Worm (Caenorhabditis elegans) whole organism, midembryonic: Measurements from ENCODE around the gene npp-16.

Experiments
- T22C8.4 ChIP-seq: fragments of 200-800 bp; sonication (Bioruptor generic); IDR thresholded peaks from 2 replicates; pipeline ENCODE4 v1.3.6; 2022; ENCODE audit warnings: missing genetic modification characterization, missing compliant biosample characterization
- cog-1 ChIP-seq: sonication (generic microtip); optimal IDR thresholded peaks from 2 replicates; lab custom pipeline; 2016; ENCODE audit warnings: missing genetic modification characterization, missing compliant biosample characterization
- flt-1 ChIP-seq: fragments of 200-800 bp; sonication (Bioruptor generic); IDR thresholded peaks from 2 replicates; pipeline ENCODE4 v1.3.6; 2022; ENCODE audit warnings: missing genetic modification characterization, missing compliant biosample characterization
- klf-2 ChIP-seq: fragments of 200-800 bp; sonication (Bioruptor generic); conservative IDR thresholded peaks from 2 replicates; pipeline ENCODE4 v1.3.6; 2022; ENCODE audit warnings: missing genetic modification reagents, missing genetic modification characterization, missing compliant biosample characterization
- med-1 ChIP-seq: sonication (generic microtip); optimal IDR thresholded peaks from 2 replicates; lab custom pipeline; 2017; ENCODE audit warnings: missing genetic modification characterization, mild to moderate bottlenecking, missing compliant biosample characterization, antibody characterized with exemption, missing genetic modification reagents; ENCODE audit not compliant: insufficient read depth
- ref-1 ChIP-seq: fragments of 200-800 bp; sonication (Bioruptor generic); conservative IDR thresholded peaks from 2 replicates; pipeline ENCODE4 v1.3.6; 2022; ENCODE audit warnings: missing genetic modification reagents, missing genetic modification characterization, missing compliant biosample characterization
- tab-1 ChIP-seq: fragments of 200-800 bp; sonication (Bioruptor generic); IDR thresholded peaks from 2 replicates; pipeline ENCODE4 v1.3.6; 2022; ENCODE audit warnings: missing genetic modification characterization, missing compliant biosample characterization
- ztf-23 ChIP-seq: fragments of 200-800 bp; sonication (Bioruptor generic); IDR thresholded peaks from 2 replicates; pipeline ENCODE4 v1.3.6; 2022; ENCODE audit warnings: missing genetic modification reagents, missing genetic modification characterization, missing compliant biosample characterization
- ztf-29 ChIP-seq: fragments of 200-800 bp; sonication (Bioruptor generic); IDR thresholded peaks from 2 replicates; pipeline ENCODE4 v1.3.6; 2022; ENCODE audit warnings: missing genetic modification reagents, missing genetic modification characterization, missing compliant biosample characterization

npp-16 gene

DNA sequence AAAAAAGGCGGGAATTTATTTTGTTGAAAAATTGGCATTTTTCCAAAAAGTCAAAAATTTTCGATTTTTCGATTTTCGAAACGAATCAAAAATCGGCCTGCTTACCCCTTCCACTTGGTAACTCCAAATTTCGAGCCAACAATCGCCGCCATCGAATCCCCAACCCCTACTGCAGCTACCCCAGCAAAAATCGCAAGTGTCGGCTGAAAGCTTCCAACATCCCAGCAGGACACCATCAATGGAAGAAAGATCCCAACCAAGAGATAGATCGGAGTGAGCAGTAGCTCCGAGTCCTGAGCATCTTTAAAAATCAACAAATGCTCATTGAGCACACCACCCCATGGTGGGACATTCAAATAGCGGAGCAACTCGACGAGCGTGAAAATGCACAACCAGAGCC lies 15.2 kb downstream of the npp-16 start:
- TF ChIP-seq flt-1 (GFP tag; lab: Robert Waterston, UW) (no peak), tab-1 (GFP tag; lab: Robert Waterston, UW) (no peak), med-1 (no peak)

DNA sequence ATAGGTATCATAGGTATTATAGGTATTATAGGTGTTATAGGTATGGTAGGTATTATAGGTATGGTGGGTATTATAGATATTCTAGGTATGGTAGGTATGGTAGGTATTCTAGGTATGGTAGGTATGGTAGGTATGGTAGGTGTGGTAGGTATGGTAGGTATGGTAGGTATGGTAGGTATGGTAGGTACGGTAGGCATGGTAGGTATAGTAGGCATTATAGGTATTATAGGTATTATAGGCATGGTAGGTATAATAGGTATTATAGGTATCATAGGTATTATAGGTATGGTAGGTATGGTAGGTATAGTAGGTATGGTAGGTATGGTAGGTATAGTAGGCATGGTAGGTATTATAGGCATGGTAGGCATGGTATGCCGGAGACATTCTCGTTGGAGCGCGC lies 16.2 kb downstream of the npp-16 start:
- no peak for TF ChIP-seq med-1
- no peak for TF ChIP-seq flt-1 (GFP tag; lab: Robert Waterston, UW)
- peak; percentile 42; the same call in 1 of the 2 replicates for TF ChIP-seq ref-1 (GFP tag; lab: Robert Waterston, UW)
- peak; percentile 52; the same call in 1 of the 2 replicates for TF ChIP-seq klf-2 (GFP tag; lab: Robert Waterston, UW)

DNA sequence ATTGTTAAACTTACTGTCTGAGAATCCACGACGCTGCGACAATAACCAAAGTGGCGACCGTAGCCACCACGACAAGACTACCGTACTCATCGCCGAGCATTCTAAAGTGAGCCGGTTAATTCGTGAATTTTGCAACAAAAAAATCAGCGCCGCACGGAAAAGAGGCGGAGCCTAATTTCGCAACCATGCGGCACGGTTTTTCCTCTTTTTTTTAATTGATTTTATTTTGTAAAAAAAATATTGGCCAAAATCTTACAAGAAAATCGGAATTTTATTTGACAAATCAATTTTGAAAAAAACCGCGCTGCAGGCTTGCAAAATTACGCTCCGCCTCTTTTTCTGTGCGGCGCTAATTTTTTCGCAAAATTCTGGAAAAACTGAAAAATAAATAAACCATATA lies 17.8 kb downstream of the npp-16 start, which contains the start of gene dolk-1:
TSS of gene dolk-1 (minus strand) at position 101 of the 400 bp plus-strand sequence.
- TF ChIP-seq med-1 (no peak), flt-1 (GFP tag; lab: Robert Waterston, UW) (0 out of 2 replicates have a peak, but pooled peaks have one; percentile 38)

DNA sequence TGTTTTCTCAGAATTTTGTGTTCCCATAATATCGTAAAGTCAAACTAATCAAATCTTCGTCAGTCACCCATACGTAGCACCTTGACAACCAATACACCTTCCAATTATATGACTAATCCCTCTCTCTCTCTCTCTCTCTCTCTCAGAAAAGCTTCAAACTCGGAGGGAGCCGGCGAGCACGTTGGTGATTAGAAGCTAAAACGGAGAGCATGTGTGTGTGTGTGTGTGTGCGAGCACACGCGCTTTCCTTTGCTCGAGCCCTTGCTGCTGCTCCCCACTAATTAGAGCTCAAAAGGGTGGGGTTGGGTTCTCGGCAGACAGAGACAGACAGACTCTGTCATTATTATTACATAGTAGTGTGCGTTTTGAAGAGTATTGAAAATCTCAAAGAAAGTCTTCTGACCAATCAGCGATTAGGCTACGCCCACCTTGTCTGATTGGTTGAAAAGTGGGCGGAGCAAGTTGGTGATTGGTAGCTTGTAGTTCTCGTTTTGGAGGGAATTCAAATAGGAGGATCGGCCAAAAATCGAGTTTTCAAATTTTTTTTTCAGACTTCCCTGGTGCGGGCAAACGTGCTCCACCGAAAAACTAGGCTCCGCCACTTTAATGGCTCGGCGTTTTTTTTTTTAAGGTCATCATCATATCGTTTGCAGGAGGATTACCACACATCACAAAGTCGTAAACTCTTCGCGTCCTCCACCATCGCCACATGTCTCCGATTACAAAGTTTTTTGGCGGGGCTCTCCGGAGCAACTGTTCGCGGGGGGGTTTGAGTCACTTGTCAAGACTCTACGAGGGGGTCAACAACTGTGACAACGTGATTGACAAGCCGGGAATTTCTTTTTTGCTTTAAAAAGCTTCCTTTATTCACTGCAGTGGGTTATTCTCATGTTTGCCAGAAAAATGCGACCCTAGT lies 19.6 kb downstream of the npp-16 start:
- no peak for TF ChIP-seq ztf-23 (GFP tag; lab: Robert Waterston, UW)
- no peak for TF ChIP-seq T22C8.4
- TF ChIP-seq ref-1 (GFP tag; lab: Robert Waterston, UW), result no peak
- TF ChIP-seq cog-1 (tag; lab: Kevin White, UChicago), result no peak
- TF ChIP-seq ztf-29 (GFP tag; lab: Robert Waterston, UW), result no peak
- no peak for TF ChIP-seq tab-1 (GFP tag; lab: Robert Waterston, UW)
- no peak for TF ChIP-seq flt-1 (GFP tag; lab: Robert Waterston, UW)
- TF ChIP-seq klf-2 (GFP tag; lab: Robert Waterston, UW), result no peak
- no peak for TF ChIP-seq med-1

DNA sequence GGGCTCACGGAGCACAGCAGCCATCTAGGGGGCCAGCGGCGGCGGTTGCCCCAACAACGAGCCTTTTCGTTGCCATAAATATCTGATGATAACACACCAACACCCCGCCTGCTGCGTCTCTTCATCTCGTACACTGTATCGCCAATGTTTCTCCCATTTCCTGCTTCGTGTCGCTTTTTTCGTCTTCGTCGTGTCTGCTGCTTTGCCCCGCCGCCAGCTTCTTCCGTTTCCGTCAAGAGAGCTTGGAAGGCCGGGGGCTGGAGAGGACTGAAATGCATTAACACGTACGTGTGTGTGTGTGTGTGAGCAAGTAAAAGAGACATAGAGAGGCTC lies 20.2 kb downstream of the npp-16 start:
- TF ChIP-seq flt-1 (GFP tag; lab: Robert Waterston, UW) (peak; percentile 51; the same call in 1 of the 2 replicates), med-1 (no peak), klf-2 (GFP tag; lab: Robert Waterston, UW) (no peak)

DNA sequence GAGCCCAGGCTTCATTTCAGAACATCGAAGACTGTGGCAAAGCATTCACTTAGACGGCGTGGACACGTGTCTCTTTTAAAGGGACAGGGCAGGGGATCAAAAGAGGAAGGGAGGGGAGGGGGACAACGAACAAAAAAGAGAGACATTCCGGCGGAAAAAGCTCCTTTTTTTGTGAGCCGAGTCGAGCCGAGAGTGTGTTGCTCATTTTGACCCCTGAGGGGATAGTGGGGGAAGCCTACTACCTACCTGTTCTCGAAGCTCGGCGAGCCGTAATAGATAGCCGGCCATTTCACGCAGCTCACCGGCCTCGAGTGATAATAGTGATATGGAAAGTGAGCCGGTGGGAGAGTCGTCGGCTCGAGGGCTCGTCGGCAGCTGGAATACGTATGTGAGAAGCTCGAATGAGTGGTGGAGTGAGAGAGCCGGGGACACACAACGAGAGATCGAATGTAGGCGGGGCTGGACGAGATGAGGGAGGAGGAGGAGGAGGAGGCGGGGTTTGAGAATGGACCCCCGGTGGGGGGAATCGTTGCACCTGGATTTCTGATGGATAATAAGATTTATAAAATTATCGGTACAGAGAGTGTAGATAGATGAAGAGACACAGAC lies 21.0 kb downstream of the npp-16 start:
- TF ChIP-seq ztf-23 (GFP tag; lab: Robert Waterston, UW), result no peak
- TF ChIP-seq klf-2 (GFP tag; lab: Robert Waterston, UW), result peak; percentile 15; the same call in 1 of the 2 replicates

DNA sequence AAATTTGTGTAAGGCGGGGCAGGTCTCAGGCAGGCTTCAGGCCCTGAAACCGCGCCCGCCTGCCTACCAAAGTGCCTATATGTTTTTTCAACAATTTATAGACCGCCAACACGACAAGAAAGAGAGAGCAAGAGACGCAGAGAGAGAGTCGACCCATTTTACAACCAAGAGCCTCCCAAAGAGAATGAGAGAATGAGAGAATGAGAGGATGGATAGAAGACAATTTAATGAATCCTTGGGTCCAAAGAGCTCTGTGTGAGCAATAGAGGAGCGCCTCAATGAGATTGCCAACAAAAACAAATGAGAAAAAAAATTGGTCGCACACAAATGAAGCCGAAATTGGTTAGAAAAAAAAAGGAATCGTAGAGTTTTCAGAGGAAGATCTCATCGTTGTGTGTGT lies 22.2 kb downstream of the npp-16 start:
- TF ChIP-seq ztf-23 (GFP tag; lab: Robert Waterston, UW) (no peak), med-1 (no peak), flt-1 (GFP tag; lab: Robert Waterston, UW) (no peak), tab-1 (GFP tag; lab: Robert Waterston, UW) (no peak), ref-1 (GFP tag; lab: Robert Waterston, UW) (no peak), klf-2 (GFP tag; lab: Robert Waterston, UW) (no peak), T22C8.4 (no peak), cog-1 (tag; lab: Kevin White, UChicago) (no peak), ztf-29 (GFP tag; lab: Robert Waterston, UW) (no peak)

DNA sequence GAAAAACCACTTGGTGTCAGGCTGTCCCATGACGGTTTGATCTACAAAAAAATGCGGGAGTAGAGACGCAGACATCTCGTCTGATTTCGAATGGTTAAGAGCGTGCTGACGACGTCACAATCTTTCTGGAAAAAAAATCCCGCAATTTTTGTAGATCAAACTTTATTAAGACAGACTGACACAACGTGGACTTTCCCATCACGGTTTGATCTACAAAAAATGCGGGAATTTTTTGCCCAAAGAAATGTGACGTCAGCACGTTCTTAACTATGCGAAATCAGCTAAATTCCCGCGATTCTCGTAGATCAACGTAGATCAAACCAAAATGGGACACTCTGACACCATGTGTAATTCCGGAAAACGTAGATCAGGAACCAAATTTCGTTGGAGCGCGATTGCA lies 22.8 kb downstream of the npp-16 start:
- TF ChIP-seq ztf-29 (GFP tag; lab: Robert Waterston, UW) (no peak), tab-1 (GFP tag; lab: Robert Waterston, UW) (no peak), klf-2 (GFP tag; lab: Robert Waterston, UW) (no peak), med-1 (no peak), T22C8.4 (no peak), cog-1 (tag; lab: Kevin White, UChicago) (no peak), flt-1 (GFP tag; lab: Robert Waterston, UW) (no peak), ref-1 (GFP tag; lab: Robert Waterston, UW) (no peak), ztf-23 (GFP tag; lab: Robert Waterston, UW) (no peak)

DNA sequence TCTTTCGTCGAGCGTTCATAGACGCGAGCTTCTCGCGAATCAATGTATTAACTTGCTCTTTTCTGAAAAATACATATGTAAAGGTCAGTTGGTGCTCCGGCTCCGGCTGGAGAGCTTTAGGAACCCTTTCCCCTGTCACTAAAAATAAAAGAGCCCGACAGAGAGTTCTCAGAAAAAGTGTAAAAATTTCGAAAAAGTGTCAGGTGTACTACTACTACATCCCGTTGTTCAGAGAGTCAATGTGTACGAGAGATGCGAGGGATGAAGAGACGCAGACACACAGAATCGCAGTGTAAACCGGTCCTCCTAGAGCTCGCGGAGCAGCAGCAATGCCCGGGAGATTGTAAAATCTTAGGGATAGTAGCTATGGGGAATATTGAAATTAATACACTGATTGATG lies 26.9 kb downstream of the npp-16 start:
- TF ChIP-seq ref-1 (GFP tag; lab: Robert Waterston, UW) (no peak), cog-1 (tag; lab: Kevin White, UChicago) (peak; percentile 50)

DNA sequence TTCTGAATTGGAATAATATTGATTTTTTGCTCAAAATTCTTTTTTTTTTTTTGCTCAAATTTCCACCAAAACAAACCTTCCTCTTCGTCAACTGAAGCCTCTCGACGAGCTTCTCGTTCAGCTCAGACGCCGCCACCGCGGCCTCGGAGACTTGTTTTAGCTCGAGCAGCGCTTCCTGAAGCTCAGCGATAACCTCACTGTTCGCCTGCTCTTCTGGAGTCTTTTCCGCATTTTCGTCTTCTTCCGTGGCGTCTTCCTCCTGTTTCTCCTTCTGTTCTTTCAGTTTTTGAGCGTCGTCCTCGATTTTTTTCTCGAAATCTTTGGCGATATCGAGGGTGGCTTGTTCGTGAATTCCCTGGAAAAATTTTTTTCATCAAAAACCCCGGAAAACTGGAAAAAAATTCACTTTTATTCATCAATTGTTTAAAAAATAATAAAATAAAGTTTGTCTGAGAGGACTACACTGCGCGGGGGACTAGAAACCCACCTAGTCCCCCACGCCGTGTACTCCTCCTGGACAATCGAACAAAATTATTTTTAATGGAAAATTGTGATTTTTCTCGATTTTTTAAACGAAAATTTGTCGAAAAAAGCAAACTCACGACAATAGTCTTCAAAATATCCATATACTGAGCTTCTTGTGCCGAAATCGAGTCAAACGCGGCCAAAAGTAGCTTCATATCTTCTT lies 30.5 kb downstream of the npp-16 start:
- peak; percentile 54; the same call in 1 of the 2 replicates for TF ChIP-seq klf-2 (GFP tag; lab: Robert Waterston, UW)
- TF ChIP-seq flt-1 (GFP tag; lab: Robert Waterston, UW), result peak; percentile 76
- TF ChIP-seq med-1, result no peak
- no peak for TF ChIP-seq tab-1 (GFP tag; lab: Robert Waterston, UW)
- TF ChIP-seq ztf-23 (GFP tag; lab: Robert Waterston, UW), result 0 out of 2 replicates have a peak, but pooled peaks have one; percentile 32
- TF ChIP-seq cog-1 (tag; lab: Kevin White, UChicago), result peak; percentile 10
- peak; percentile 22; the same call in 1 of the 2 replicates for TF ChIP-seq ztf-29 (GFP tag; lab: Robert Waterston, UW)
- TF ChIP-seq T22C8.4, result peak; percentile 62
- no peak for TF ChIP-seq ref-1 (GFP tag; lab: Robert Waterston, UW)
